Fruit fly (Drosophila melanogaster) whole organism: ENCODE measurements around the gene zen2.

ENCODE experiments used
- CG8478 ChIP-seq: fragments of >200 bp; optimal IDR thresholded peaks from 2 replicates; lab custom pipeline; 2018; ENCODE audit warnings: inconsistent platforms
- Dll ChIP-seq: fragments of >200 bp; optimal IDR thresholded peaks from 2 replicates; lab custom pipeline; 2017
- EcR ChIP-seq, 2 experiments: fragments of >200 bp; optimal IDR thresholded peaks; 2 replicates each; lab custom pipeline; 2017; ENCODE audit warnings: missing biosample characterization in 2 of 2, missing genetic modification characterization in 2 of 2, missing genetic modification reagents in 2 of 2
- pan ChIP-seq: fragments of >200 bp; optimal IDR thresholded peaks from 2 replicates; lab custom pipeline; 2017
- psq ChIP-seq: fragments of >200 bp; optimal IDR thresholded peaks from 2 replicates; lab custom pipeline; 2017
- usp ChIP-seq: fragments of >200 bp; optimal IDR thresholded peaks from 2 replicates; lab custom pipeline; 2017; ENCODE audit warnings: missing biosample characterization, missing genetic modification characterization, mixed read lengths

Gene zen2

dm6 chr3R:6760755-6761647, 17.1 kb upstream of the zen2 start:
- no peak for TF ChIP-seq psq (lab: Kevin White, UChicago)

dm6 chr3R:6759419-6759818, 15.5 kb upstream of the zen2 start, which contains the start of gene bcd:
Gene bcd, minus strand, starts transcription at chr3R:6759466.
- TF ChIP-seq CG8478 (no peak), Dll (no peak), EcR (GFP tag; optimal IDR thresholded peaks at IDR 0.05; lab: Kevin White, UChicago) (no peak), psq (lab: Kevin White, UChicago) (no peak), usp (GFP tag; lab: Kevin White, UChicago) (no peak), pan (lab: Kevin White, UChicago) (no peak)

dm6 chr3R:6755454-6755853, 11.5 kb upstream of the zen2 start:
- TF ChIP-seq pan (lab: Kevin White, UChicago) (no peak), Dll (no peak), usp (GFP tag; lab: Kevin White, UChicago) (no peak), psq (lab: Kevin White, UChicago) (no peak), EcR (GFP tag; optimal IDR thresholded peaks at IDR 0.05; lab: Kevin White, UChicago) (no peak), CG8478 (no peak)

- no peak for TF ChIP-seq pan (lab: Kevin White, UChicago)
- no peak for TF ChIP-seq Dll
- no peak for TF ChIP-seq EcR (GFP tag; optimal IDR thresholded peaks at IDR 0.05; lab: Kevin White, UChicago)
- TF ChIP-seq CG8478, result no peak
- TF ChIP-seq usp (GFP tag; lab: Kevin White, UChicago), result no peak
- no peak for TF ChIP-seq psq (lab: Kevin White, UChicago)
Observed at dm6 chr3R:6754104-6754951, 10.4 kb upstream of the zen2 start, which contains the start of gene zen. Gene zen, minus strand, starts transcription at chr3R:6754194.

dm6 chr3R:6751467-6752155, 7.7 kb upstream of the zen2 start:
- no peak for TF ChIP-seq EcR (GFP tag; optimal IDR thresholded peaks at IDR 0.05; lab: Kevin White, UChicago)
- TF ChIP-seq usp (GFP tag; lab: Kevin White, UChicago), result no peak
- TF ChIP-seq pan (lab: Kevin White, UChicago), result no peak
- TF ChIP-seq psq (lab: Kevin White, UChicago), result no peak
- TF ChIP-seq Dll, result no peak
- no peak for TF ChIP-seq CG8478

dm6 chr3R:6747907-6748306, 4.0 kb upstream of the zen2 start, which contains the start of gene CG34297:
Gene CG34297, minus strand, starts transcription at chr3R:6748007.
- TF ChIP-seq psq (lab: Kevin White, UChicago) (no peak), Dll (no peak), CG8478 (no peak), EcR (GFP tag; optimal IDR thresholded peaks at IDR 0.05; lab: Kevin White, UChicago) (no peak), pan (lab: Kevin White, UChicago) (no peak), usp (GFP tag; lab: Kevin White, UChicago) (no peak)

- no peak for TF ChIP-seq CG8478
- TF ChIP-seq EcR (GFP tag; optimal IDR thresholded peaks at IDR 0.05; lab: Kevin White, UChicago), result no peak
- no peak for TF ChIP-seq psq (lab: Kevin White, UChicago)
- no peak for TF ChIP-seq pan (lab: Kevin White, UChicago)
- no peak for TF ChIP-seq usp (GFP tag; lab: Kevin White, UChicago)
- no peak for TF ChIP-seq Dll
Observed at dm6 chr3R:6746212-6746611, 2.3 kb upstream of the zen2 start.

- no peak for TF ChIP-seq usp (GFP tag; lab: Kevin White, UChicago)
- TF ChIP-seq psq (lab: Kevin White, UChicago), result no peak
- TF ChIP-seq EcR (GFP tag; optimal IDR thresholded peaks at IDR 0.05; lab: Kevin White, UChicago), result no peak
- TF ChIP-seq pan (lab: Kevin White, UChicago), result no peak
Observed at dm6 chr3R:6741983-6742382, 2.0 kb downstream of the zen2 start, which contains the start of gene pb. Gene pb, minus strand, starts transcription at chr3R:6742063.

- no peak for TF ChIP-seq pan (lab: Kevin White, UChicago)
- TF ChIP-seq CG8478, result peak; percentile 48
- no peak for TF ChIP-seq usp (GFP tag; lab: Kevin White, UChicago)
Observed at dm6 chr3R:6741400-6741959, 2.5 kb downstream of the zen2 start.

- no peak for TF ChIP-seq Dll
- TF ChIP-seq EcR (GFP tag; optimal IDR thresholded peaks at IDR 0.05; lab: Kevin White, UChicago), result no peak
- TF ChIP-seq psq (lab: Kevin White, UChicago), result no peak
- TF ChIP-seq pan (lab: Kevin White, UChicago), result no peak
- TF ChIP-seq usp (GFP tag; lab: Kevin White, UChicago), result no peak
- TF ChIP-seq CG8478, result no peak
Observed at dm6 chr3R:6735722-6736121, 8.2 kb downstream of the zen2 start.

dm6 chr3R:6726119-6726518, 17.8 kb downstream of the zen2 start:
- TF ChIP-seq Dll (peak; percentile 56), pan (lab: Kevin White, UChicago) (no peak)
